Fruit fly (Drosophila melanogaster) whole organism, wandering third instar larva: ENCODE data around the gene CG14277.

Experiments
- Abd-B ChIP-seq: fragments of >200 bp; optimal IDR thresholded peaks from 2 replicates; lab custom pipeline; 2017; ENCODE audit warnings: missing biosample characterization, missing genetic modification characterization
- CrebA ChIP-seq: fragments of 200-800 bp; sonication (Bioruptor generic); optimal IDR thresholded peaks from 2 replicates; lab custom pipeline; 2016; ENCODE audit warnings: missing biosample characterization, mild to moderate bottlenecking, missing genetic modification characterization, borderline replicate concordance
- Hnf4 ChIP-seq: fragments of 200-800 bp; sonication (Bioruptor generic); optimal IDR thresholded peaks from 2 replicates; lab custom pipeline; 2016; ENCODE audit warnings: missing biosample characterization, mild to moderate bottlenecking, missing genetic modification characterization
- Jra ChIP-seq: sonication (Bioruptor generic); optimal IDR thresholded peaks from 2 replicates; lab custom pipeline; 2016; ENCODE audit warnings: missing biosample characterization, missing genetic modification characterization
- Myc ChIP-seq: fragments of >200 bp; optimal IDR thresholded peaks from 2 replicates; lab custom pipeline; 2017
- OdsH ChIP-seq: fragments of 200-800 bp; sonication (Bioruptor generic); optimal IDR thresholded peaks from 2 replicates; lab custom pipeline; 2016; ENCODE audit warnings: missing biosample characterization, mild to moderate bottlenecking, missing genetic modification characterization
- Rel ChIP-seq, 2 experiments: fragments of 200-800 bp; sonication (Bioruptor generic) in 1 of 2; optimal IDR thresholded peaks; 2 replicates in 1 of 2; 3 replicates in 1 of 2; lab custom pipeline; 2016 to 2019; ENCODE audit warnings: mild to moderate bottlenecking in 2 of 2, missing biosample characterization in 2 of 2, missing genetic modification characterization in 2 of 2, moderate library complexity in 1 of 2
- Vsx2 ChIP-seq: fragments of 200-300, 225-300 bp; sonication (Bioruptor generic); optimal IDR thresholded peaks from 2 replicates; lab custom pipeline; 2018; ENCODE audit warnings: missing biosample characterization, missing genetic modification characterization; ENCODE audit not compliant: partially characterized antibody
- fru ChIP-seq: fragments of 200-800 bp; sonication (Bioruptor generic); optimal IDR thresholded peaks from 3 replicates; lab custom pipeline; 2016; ENCODE audit warnings: missing biosample characterization, mild to moderate bottlenecking, missing genetic modification characterization
- lola ChIP-seq: fragments of >200 bp; optimal IDR thresholded peaks from 2 replicates; lab custom pipeline; 2017; ENCODE audit warnings: missing biosample characterization, missing genetic modification characterization
- pan ChIP-seq: fragments of >200 bp; optimal IDR thresholded peaks from 2 replicates; lab custom pipeline; 2017
- tai ChIP-seq: sonication (Bioruptor generic); optimal IDR thresholded peaks from 2 replicates; lab custom pipeline; 2016; ENCODE audit warnings: missing biosample characterization, missing genetic modification characterization
- usp ChIP-seq: fragments of >200 bp; optimal IDR thresholded peaks from 2 replicates; lab custom pipeline; 2017; ENCODE audit warnings: missing biosample characterization, missing genetic modification characterization

- TF ChIP-seq Vsx2 (GFP tag; lab: Kevin White, UChicago), result no peak
- no peak for TF ChIP-seq Myc (lab: Kevin White, UChicago)
- TF ChIP-seq lola (GFP tag; lab: Kevin White, UChicago), result no peak
- TF ChIP-seq fru (GFP tag; lab: Kevin White, UChicago), result no peak
- no peak for TF ChIP-seq Jra (GFP tag; lab: Kevin White, UChicago)
- TF ChIP-seq Hnf4 (GFP tag; lab: Kevin White, UChicago), result no peak
- TF ChIP-seq OdsH, result no peak
- TF ChIP-seq Abd-B (GFP tag; lab: Kevin White, UChicago), result no peak
- TF ChIP-seq usp, result no peak
- TF ChIP-seq Rel (GFP tag; optimal IDR thresholded peaks at IDR 0.05; lab: Kevin White, UChicago), result no peak
- no peak for TF ChIP-seq Rel (tag; optimal IDR thresholded peaks at IDR 0.05; lab: Kevin White, UChicago)
- no peak for TF ChIP-seq CrebA
- TF ChIP-seq pan (lab: Kevin White, UChicago), result no peak
- no peak for TF ChIP-seq tai (GFP tag; lab: Kevin White, UChicago)
Measured at dm6 chr2L:8281872-8282271, 39.6 kb downstream of the CG14277 start.
